Worm (Caenorhabditis elegans): Measurements from ENCODE around the gene Y42A5A.1.

- no peak for TF ChIP-seq B0019.2 (GFP tag; conservative IDR thresholded peaks at IDR 0.05)
- no peak for TF ChIP-seq unc-62 (GFP tag; optimal IDR thresholded peaks at IDR 0.05)
- TF ChIP-seq F10E7.11 (tag; optimal IDR thresholded peaks at IDR 0.05): no peak
- TF ChIP-seq ztf-18 (tag; optimal IDR thresholded peaks at IDR 0.05): no peak
- TF ChIP-seq rcor-1 (GFP tag; IDR thresholded peaks at IDR 0.05): no peak
- TF ChIP-seq lsy-27 (tag; optimal IDR thresholded peaks at IDR 0.05; ENCODE audit: borderline replicate concordance, insufficient read depth): no peak
- TF ChIP-seq nhr-27 (tag; optimal IDR thresholded peaks at IDR 0.05): no peak
- TF ChIP-seq let-526 (GFP tag; IDR thresholded peaks at IDR 0.05): no peak
- TF ChIP-seq snpc-4 (GFP tag; optimal IDR thresholded peaks at IDR 0.05): no peak
- TF ChIP-seq snpc-4 (tag; optimal IDR thresholded peaks at IDR 0.05): no peak
- no peak for TF ChIP-seq efl-1 (GFP tag; optimal IDR thresholded peaks at IDR 0.05)
- no peak for TF ChIP-seq F22D6.2 (tag; optimal IDR thresholded peaks at IDR 0.05)
- TF ChIP-seq B0336.3 (GFP tag; IDR thresholded peaks at IDR 0.05): no peak
Observed at ce11 chrV:11074448-11074847, 13.3 kb upstream of the Y42A5A.1 start, which contains the start of gene act-3.

All from whole organism, young adult.